Fruit fly (Drosophila melanogaster) whole organism, embryonic: ENCODE measurements around the gene Gbs-76A.

ENCODE experiments used
- Adf1 ChIP-seq: fragments of 200-800 bp; sonication (Bioruptor generic); IDR thresholded peaks from 2 replicates; pipeline ENCODE4 v1.3.6; 2022; ENCODE audit warnings: missing biosample characterization, missing genetic modification characterization
- CG10267 ChIP-seq: fragments of 200-800 bp; sonication (Bioruptor generic); optimal IDR thresholded peaks from 2 replicates; lab custom pipeline; 2018; ENCODE audit warnings: missing biosample characterization, mild to moderate bottlenecking, missing genetic modification characterization, moderate library complexity
- CG11696 ChIP-seq: fragments of 200-800 bp; sonication (Bioruptor generic); IDR thresholded peaks from 2 replicates; pipeline ENCODE4 v1.3.6; 2022; ENCODE audit warnings: missing biosample characterization, missing genetic modification characterization
- CG11723 ChIP-seq: fragments of 200-800 bp; sonication (Bioruptor generic); optimal IDR thresholded peaks from 2 replicates; lab custom pipeline; 2017; ENCODE audit warnings: missing biosample characterization, mild to moderate bottlenecking, missing genetic modification characterization
- CG12071 ChIP-seq: fragments of 200-800 bp; sonication (Bioruptor generic); optimal IDR thresholded peaks from 3 replicates; lab custom pipeline; 2018; ENCODE audit warnings: missing biosample characterization, mild to moderate bottlenecking, missing genetic modification characterization
- CG12236 ChIP-seq: fragments of 200-800 bp; sonication (Bioruptor generic); optimal IDR thresholded peaks from 2 replicates; lab custom pipeline; 2016; ENCODE audit warnings: missing biosample characterization, missing genetic modification characterization
- CG12299 ChIP-seq: fragments of 200-800 bp; sonication (Bioruptor generic); optimal IDR thresholded peaks from 2 replicates; lab custom pipeline; 2018; ENCODE audit warnings: missing biosample characterization, mild to moderate bottlenecking, missing genetic modification characterization
- CG14667 ChIP-seq: fragments of 200-800 bp; sonication (Bioruptor generic); IDR thresholded peaks from 2 replicates; pipeline ENCODE4 v1.3.6; 2022; ENCODE audit warnings: missing biosample characterization, missing genetic modification characterization
- CG14860 ChIP-seq: fragments of 200-800 bp; sonication (Bioruptor generic); IDR thresholded peaks from 3 replicates; pipeline ENCODE4 v1.3.6; 2022; ENCODE audit warnings: missing biosample characterization, missing genetic modification characterization; ENCODE audit not compliant: partially characterized antibody
- CG1647 ChIP-seq: fragments of 200-800 bp; sonication (Bioruptor generic); optimal IDR thresholded peaks from 3 replicates; lab custom pipeline; 2016; ENCODE audit warnings: missing biosample characterization, missing genetic modification characterization
- CG17328 ChIP-seq: fragments of 200-800 bp; sonication (Bioruptor generic); IDR thresholded peaks from 2 replicates; pipeline ENCODE4 v1.3.6; 2022; ENCODE audit warnings: missing biosample characterization, missing genetic modification characterization
- CG17385 ChIP-seq: fragments of 200-800 bp; sonication (Bioruptor generic); optimal IDR thresholded peaks from 3 replicates; lab custom pipeline; 2018; ENCODE audit warnings: missing biosample characterization, mild to moderate bottlenecking, missing genetic modification characterization
- CG18011 ChIP-seq: fragments of 200-800 bp; sonication (Bioruptor generic); optimal IDR thresholded peaks from 2 replicates; lab custom pipeline; 2017; ENCODE audit warnings: missing biosample characterization, missing genetic modification characterization, mild to moderate bottlenecking, moderate library complexity, missing genotype
- CG2875 ChIP-seq: fragments of 200-800 bp; sonication (Bioruptor generic); optimal IDR thresholded peaks from 2 replicates; lab custom pipeline; 2017; ENCODE audit warnings: missing biosample characterization, mild to moderate bottlenecking, missing genetic modification characterization, missing genetic modification reagents
- CG2889 ChIP-seq: fragments of 200-800 bp; sonication (Bioruptor generic); IDR thresholded peaks from 3 replicates; pipeline ENCODE4 v1.3.6; 2022; ENCODE audit warnings: missing biosample characterization, missing genetic modification characterization
- CG32767 ChIP-seq: fragments of 200-800 bp; sonication (Bioruptor generic); IDR thresholded peaks from 2 replicates; pipeline ENCODE4 v1.3.6; 2022; ENCODE audit warnings: missing biosample characterization, missing genetic modification characterization
- CG32772 ChIP-seq: fragments of 200-800 bp; sonication (Bioruptor generic); IDR thresholded peaks from 2 replicates; pipeline ENCODE4 v1.3.6; 2022; ENCODE audit warnings: missing biosample characterization, missing genetic modification characterization
- CG5245 ChIP-seq: fragments of 200-800 bp; sonication (Bioruptor generic); optimal IDR thresholded peaks from 3 replicates; lab custom pipeline; 2016; ENCODE audit warnings: missing biosample characterization, missing genetic modification characterization
- CG6254 ChIP-seq: fragments of 200-800 bp; sonication (Bioruptor generic); optimal IDR thresholded peaks from 3 replicates; lab custom pipeline; 2017; ENCODE audit warnings: mild to moderate bottlenecking, missing biosample characterization, missing genetic modification reagents, missing genetic modification characterization
- CG7987 ChIP-seq: fragments of 200-800 bp; sonication (Bioruptor generic); optimal IDR thresholded peaks from 2 replicates; lab custom pipeline; 2018; ENCODE audit warnings: missing biosample characterization, mild to moderate bottlenecking, missing genetic modification characterization, moderate library complexity
- CG8290 ChIP-seq, 3 experiments: fragments of 200-800 bp; sonication (Bioruptor generic); optimal IDR thresholded peaks; 2 replicates each; lab custom pipeline; 2016 to 2019; ENCODE audit warnings: missing biosample characterization in 3 of 3, missing genetic modification characterization in 3 of 3, mild to moderate bottlenecking in 2 of 3, moderate library complexity in 1 of 3
- CkIIα-i1 ChIP-seq: fragments of 200-800 bp; sonication (Bioruptor generic); IDR thresholded peaks from 2 replicates; pipeline ENCODE4 v1.3.6; 2022; ENCODE audit warnings: missing biosample characterization, missing genetic modification characterization
- CrebB ChIP-seq: fragments of 200-800 bp; sonication (Bioruptor generic); optimal IDR thresholded peaks from 3 replicates; lab custom pipeline; 2018; ENCODE audit warnings: missing biosample characterization, mild to moderate bottlenecking, missing genetic modification characterization
- D19A ChIP-seq: fragments of 200-800 bp; optimal IDR thresholded peaks from 3 replicates; lab custom pipeline; 2019; ENCODE audit warnings: missing biosample characterization, mild to moderate bottlenecking, missing genetic modification characterization, moderate library complexity
- Dbx ChIP-seq: fragments of 200-800 bp; sonication (Bioruptor generic); IDR thresholded peaks from 3 replicates; pipeline ENCODE4 v1.3.6; 2022; ENCODE audit warnings: missing biosample characterization, missing genetic modification characterization
- Eip74EF ChIP-seq, 2 experiments: fragments of 200-800 bp in 1 of 2; fragments of >200 bp in 1 of 2; sonication (Bioruptor generic) in 1 of 2; optimal IDR thresholded peaks; 2 replicates each; lab custom pipeline; 2017 to 2019; ENCODE audit warnings: missing biosample characterization in 2 of 2, missing genetic modification characterization in 2 of 2, mild to moderate bottlenecking in 1 of 2, moderate library complexity in 1 of 2
- Ets97D ChIP-seq: fragments of 200-800 bp; sonication (Bioruptor generic); optimal IDR thresholded peaks from 3 replicates; lab custom pipeline; 2016; ENCODE audit warnings: missing biosample characterization, missing genetic modification characterization
- Fer3 ChIP-seq: fragments of 200-800 bp; sonication (Bioruptor generic); optimal IDR thresholded peaks from 2 replicates; lab custom pipeline; 2018; ENCODE audit warnings: missing biosample characterization, mild to moderate bottlenecking, missing genetic modification characterization, moderate library complexity
- Meics ChIP-seq: fragments of 200-800 bp; sonication (Bioruptor generic); optimal IDR thresholded peaks from 2 replicates; lab custom pipeline; 2017; ENCODE audit warnings: missing biosample characterization, mild to moderate bottlenecking, missing genetic modification characterization
- NC2α ChIP-seq: fragments of 200-800 bp; sonication (Bioruptor generic); optimal IDR thresholded peaks from 2 replicates; lab custom pipeline; 2016; ENCODE audit warnings: missing biosample characterization, missing genetic modification characterization
- Nf-YB ChIP-seq: fragments of 200-800 bp; sonication (Bioruptor generic); optimal IDR thresholded peaks from 3 replicates; lab custom pipeline; 2019; ENCODE audit warnings: missing biosample characterization, mild to moderate bottlenecking, missing genetic modification characterization, moderate library complexity
- Nf-YC ChIP-seq: fragments of 200-800 bp; optimal IDR thresholded peaks from 3 replicates; lab custom pipeline; 2019; ENCODE audit warnings: missing biosample characterization, mild to moderate bottlenecking, missing genetic modification characterization, moderate library complexity
- Oaz ChIP-seq: fragments of 200-800 bp; sonication (Bioruptor generic); IDR thresholded peaks from 2 replicates; pipeline ENCODE4 v1.3.6; 2022; ENCODE audit warnings: missing biosample characterization, missing genetic modification characterization
- az2 ChIP-seq: fragments of 200-800 bp; sonication (Bioruptor generic); optimal IDR thresholded peaks from 3 replicates; lab custom pipeline; 2016; ENCODE audit warnings: missing biosample characterization, missing genetic modification characterization
- bcd ChIP-seq: fragments of 200-800 bp; sonication (Bioruptor generic); optimal IDR thresholded peaks from 2 replicates; lab custom pipeline; 2017; ENCODE audit warnings: missing biosample characterization, mild to moderate bottlenecking, missing genetic modification characterization
- cad ChIP-seq: fragments of >200 bp; optimal IDR thresholded peaks from 2 replicates; lab custom pipeline; 2017; ENCODE audit warnings: missing biosample characterization, missing genetic modification characterization
- da ChIP-seq: fragments of 200-800 bp; sonication (Bioruptor generic); optimal IDR thresholded peaks from 2 replicates; lab custom pipeline; 2016; ENCODE audit warnings: missing biosample characterization, missing genetic modification characterization
- dati ChIP-seq: fragments of 200-800 bp; sonication (Bioruptor generic); IDR thresholded peaks from 2 replicates; pipeline ENCODE4 v1.3.6; 2022; ENCODE audit warnings: missing biosample characterization, missing genetic modification characterization
- ftz-f1 ChIP-seq: fragments of 200-800 bp; sonication (Bioruptor generic); optimal IDR thresholded peaks from 2 replicates; lab custom pipeline; 2016; ENCODE audit warnings: missing biosample characterization, missing genetic modification characterization
- gem ChIP-seq: fragments of 200-800 bp; sonication (Bioruptor generic); optimal IDR thresholded peaks from 2 replicates; lab custom pipeline; 2019; ENCODE audit warnings: missing biosample characterization, mild to moderate bottlenecking, missing genetic modification characterization, moderate library complexity
- gro ChIP-seq: fragments of 200-800 bp; sonication (Bioruptor generic); optimal IDR thresholded peaks from 2 replicates; lab custom pipeline; 2016; ENCODE audit warnings: missing biosample characterization, missing genetic modification characterization
- insv ChIP-seq, 2 experiments: fragments of 200-800 bp; sonication (Bioruptor generic); optimal IDR thresholded peaks; 3 replicates each; lab custom pipeline; 2016 to 2018; ENCODE audit warnings: missing biosample characterization in 2 of 2, missing genetic modification characterization in 2 of 2
- inv ChIP-seq: fragments of 200-800 bp; sonication (Bioruptor generic); IDR thresholded peaks from 2 replicates; pipeline ENCODE4 v1.3.6; 2022; ENCODE audit warnings: missing biosample characterization, missing genetic modification characterization; ENCODE audit not compliant: partially characterized antibody
- ken ChIP-seq: fragments of 200-800 bp; sonication (Bioruptor generic); IDR thresholded peaks from 3 replicates; pipeline ENCODE4 v1.3.6; 2022; ENCODE audit warnings: missing biosample characterization, missing genetic modification characterization
- lola ChIP-seq, 3 experiments: fragments of >200 bp in 2 of 3; fragments of 200-800 bp in 1 of 3; sonication (Bioruptor generic) in 1 of 3; optimal IDR thresholded peaks; 2 replicates each; lab custom pipeline; 2017 to 2019; ENCODE audit warnings: missing biosample characterization in 3 of 3, missing genetic modification characterization in 3 of 3, mild to moderate bottlenecking in 1 of 3, moderate library complexity in 1 of 3
- phol ChIP-seq: fragments of 200-800 bp; sonication (Bioruptor generic); optimal IDR thresholded peaks from 3 replicates; lab custom pipeline; 2018; ENCODE audit warnings: missing biosample characterization, mild to moderate bottlenecking, missing genetic modification characterization, moderate library complexity
- sim ChIP-seq: fragments of 200-800 bp; sonication (Bioruptor generic); IDR thresholded peaks from 2 replicates; pipeline ENCODE4 v1.3.6; 2022; ENCODE audit warnings: missing biosample characterization, missing genetic modification characterization
- sr ChIP-seq: fragments of 200-800 bp; sonication (Bioruptor generic); IDR thresholded peaks from 3 replicates; pipeline ENCODE4 v1.3.6; 2022; ENCODE audit warnings: missing biosample characterization, missing genetic modification characterization
- tin ChIP-seq: fragments of 200-800 bp; sonication (Bioruptor generic); optimal IDR thresholded peaks from 3 replicates; lab custom pipeline; 2016; ENCODE audit warnings: missing biosample characterization, missing genetic modification characterization
- usp ChIP-seq: fragments of >200 bp; optimal IDR thresholded peaks from 2 replicates; lab custom pipeline; 2017; ENCODE audit warnings: missing biosample characterization, missing genetic modification characterization
- zfh1 ChIP-seq: fragments of 200-800 bp; sonication (Bioruptor generic); IDR thresholded peaks from 3 replicates; pipeline ENCODE4 v1.3.6; 2022; ENCODE audit warnings: missing biosample characterization, missing genetic modification characterization

The Gbs-76A gene

dm6 chr3L:19294235-19294612, 1.7 kb upstream of the Gbs-76A start, which contains the start of gene fal (continued):
- TF ChIP-seq CG14667 (GFP tag; lab: Robert Waterston, UW) = no peak
- TF ChIP-seq CG32767 (GFP tag; lab: Robert Waterston, UW) = no peak
- peak; percentile 26 for TF ChIP-seq tin (GFP tag; lab: Kevin White, UChicago)
- TF ChIP-seq gro (GFP tag; lab: Kevin White, UChicago) = no peak
- TF ChIP-seq CG17328 (GFP tag; lab: Robert Waterston, UW) = no peak; the same call in 1 of the 2 replicates
- TF ChIP-seq CrebB (tag; lab: Kevin White, UChicago) = no peak
- no peak for TF ChIP-seq Dbx (GFP tag; lab: Robert Waterston, UW)
- no peak for TF ChIP-seq Adf1
- no peak for TF ChIP-seq CG2875 (GFP tag; lab: Kevin White, UChicago)
- no peak for TF ChIP-seq cad (GFP tag; lab: Kevin White, UChicago)
- no peak for TF ChIP-seq sr (GFP tag; lab: Robert Waterston, UW)
- TF ChIP-seq sim (GFP tag; lab: Robert Waterston, UW) = no peak
- no peak for TF ChIP-seq CG7987 (GFP tag; lab: Kevin White, UChicago)
- peak; percentile 79 for TF ChIP-seq CG8290 (GFP tag; optimal IDR thresholded peaks at IDR 0.05; lab: Kevin White, UChicago)
- no peak for TF ChIP-seq CG8290 (tag; optimal IDR thresholded peaks at IDR 0.05; lab: Kevin White, UChicago)
- TF ChIP-seq usp (GFP tag; lab: Kevin White, UChicago) = no peak
- TF ChIP-seq CG12071 = no peak
- TF ChIP-seq Oaz (GFP tag; lab: Robert Waterston, UW) = no peak
- no peak for TF ChIP-seq Nf-YB (GFP tag; lab: Kevin White, UChicago)
- peak; percentile 61; the same call in 1 of the 3 replicates for TF ChIP-seq ken (GFP tag; lab: Robert Waterston, UW)
- no peak for TF ChIP-seq CG17385 (GFP tag; lab: Kevin White, UChicago)
- no peak for TF ChIP-seq CG12299 (tag; lab: Kevin White, UChicago)
- peak; percentile 28 for TF ChIP-seq CG10267 (tag; lab: Kevin White, UChicago)
- TF ChIP-seq CG1647 (GFP tag; lab: Kevin White, UChicago) = no peak
- TF ChIP-seq NC2α (GFP tag; lab: Kevin White, UChicago) = no peak
- peak; percentile 11 for TF ChIP-seq bcd (GFP tag; lab: Kevin White, UChicago)
- no peak for TF ChIP-seq CG2889
- TF ChIP-seq CkIIα-i1 (GFP tag; lab: Robert Waterston, UW) = no peak
- no peak for TF ChIP-seq dati (GFP tag; lab: Robert Waterston, UW)
- TF ChIP-seq inv = peak; percentile 23; the same call in 1 of the 2 replicates
- TF ChIP-seq Nf-YC = no peak
- TF ChIP-seq Meics (GFP tag; lab: Kevin White, UChicago) = peak; percentile 15
- TF ChIP-seq Eip74EF (GFP tag; optimal IDR thresholded peaks at IDR 0.05; lab: Kevin White, UChicago) = no peak
- no peak for TF ChIP-seq CG14860
- TF ChIP-seq phol (tag; lab: Kevin White, UChicago) = peak; percentile 77
- no peak for TF ChIP-seq CG5245 (GFP tag; lab: Kevin White, UChicago)
- TF ChIP-seq lola (GFP tag; optimal IDR thresholded peaks at IDR 0.05; lab: Kevin White, UChicago) = no peak
- no peak for TF ChIP-seq az2 (GFP tag; lab: Kevin White, UChicago)
- no peak for TF ChIP-seq CG12236
- no peak for TF ChIP-seq insv (GFP tag; optimal IDR thresholded peaks at IDR 0.05; lab: Kevin White, UChicago)
- no peak for TF ChIP-seq CG18011 (GFP tag; lab: Kevin White, UChicago)
- no peak for TF ChIP-seq Fer3 (tag; lab: Kevin White, UChicago)
- TF ChIP-seq da (GFP tag; lab: Kevin White, UChicago) = no peak
- no peak for TF ChIP-seq zfh1 (GFP tag; lab: Robert Waterston, UW)
- TF ChIP-seq CG11723 (GFP tag; lab: Kevin White, UChicago) = no peak
- TF ChIP-seq D19A (tag; lab: Kevin White, UChicago) = no peak
- TF ChIP-seq ftz-f1 (GFP tag; lab: Kevin White, UChicago) = no peak
- TF ChIP-seq CG32772 (GFP tag; lab: Robert Waterston, UW) = no peak
- TF ChIP-seq CG11696 = no peak
- peak; percentile 85 for TF ChIP-seq Ets97D (GFP tag; lab: Kevin White, UChicago)
- no peak for TF ChIP-seq gem
- no peak for TF ChIP-seq CG6254 (GFP tag; lab: Kevin White, UChicago)
